Fruit fly (Drosophila melanogaster) whole organism: ENCODE data around the gene CG33303.

ENCODE experiments used
- EcR ChIP-seq, 2 experiments: fragments of >200 bp; optimal IDR thresholded peaks; 2 replicates each; lab custom pipeline; 2017; ENCODE audit warnings: missing biosample characterization in 2 of 2, missing genetic modification characterization in 2 of 2, missing genetic modification reagents in 2 of 2
- pan ChIP-seq: fragments of >200 bp; optimal IDR thresholded peaks from 2 replicates; lab custom pipeline; 2017
- usp ChIP-seq: fragments of >200 bp; optimal IDR thresholded peaks from 2 replicates; lab custom pipeline; 2017; ENCODE audit warnings: missing biosample characterization, missing genetic modification characterization, mixed read lengths

DNA sequence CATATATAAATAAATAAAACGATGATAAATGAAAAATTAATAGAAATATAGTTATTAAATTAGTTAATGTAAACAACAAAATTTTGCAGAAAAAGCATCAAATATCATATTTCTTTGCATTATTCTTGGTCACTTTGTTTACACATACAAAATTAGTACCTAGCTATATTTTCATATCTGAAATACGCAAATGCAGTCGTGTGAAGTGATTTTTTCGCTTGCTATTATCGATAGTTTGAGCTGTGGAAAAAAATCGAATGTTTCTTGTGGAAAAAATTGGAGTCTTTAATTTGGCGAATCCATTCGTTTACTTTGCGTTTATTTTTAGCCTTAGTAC, 20.9 kb upstream of the CG33303 start, which contains the start of gene Cnot4:
- TF ChIP-seq EcR (GFP tag; optimal IDR thresholded peaks at IDR 0.05; lab: Kevin White, UChicago) (no peak), usp (no peak), pan (lab: Kevin White, UChicago) (no peak)
